Fruit fly (Drosophila melanogaster) Kc167 (cell line): Measurements from ENCODE around the gene Tb.

Experiments
- Myc ChIP-seq: fragments of >200 bp; optimal IDR thresholded peaks from 2 replicates; lab custom pipeline; 2017; ENCODE audit warnings: missing external identifiers
- Sin3A ChIP-seq: fragments of >200 bp; optimal IDR thresholded peaks from 2 replicates; lab custom pipeline; 2018; ENCODE audit warnings: missing external identifiers
- h ChIP-seq: fragments of >200 bp; optimal IDR thresholded peaks from 3 replicates; lab custom pipeline; 2018; ENCODE audit warnings: missing external identifiers
- insv ChIP-seq: fragments of >200 bp; optimal IDR thresholded peaks from 3 replicates; lab custom pipeline; 2018; ENCODE audit warnings: missing external identifiers

- no peak for TF ChIP-seq Sin3A (lab: Kevin White, UChicago)
- TF ChIP-seq h (lab: Kevin White, UChicago) = no peak
- no peak for TF ChIP-seq insv (lab: Kevin White, UChicago)
- TF ChIP-seq Myc (lab: Kevin White, UChicago) = no peak
Measured at dm6 chr3R:26681947-26682346, 25.7 kb downstream of the Tb start, which contains the start of gene beat-VII.
